Worm (Caenorhabditis elegans): ENCODE results near the gene spp-21.

- TF ChIP-seq zag-1 (tag; optimal IDR thresholded peaks at IDR 0.05) (peak; percentile 6), jun-1 (tag; optimal IDR thresholded peaks at IDR 0.05) (no peak)
Measured at ce11 chrX:11472953-11473671, 16.8 kb upstream of the spp-21 start.
